Worm (Caenorhabditis elegans): ENCODE results near the gene srj-57.

Gene srj-57

DNA sequence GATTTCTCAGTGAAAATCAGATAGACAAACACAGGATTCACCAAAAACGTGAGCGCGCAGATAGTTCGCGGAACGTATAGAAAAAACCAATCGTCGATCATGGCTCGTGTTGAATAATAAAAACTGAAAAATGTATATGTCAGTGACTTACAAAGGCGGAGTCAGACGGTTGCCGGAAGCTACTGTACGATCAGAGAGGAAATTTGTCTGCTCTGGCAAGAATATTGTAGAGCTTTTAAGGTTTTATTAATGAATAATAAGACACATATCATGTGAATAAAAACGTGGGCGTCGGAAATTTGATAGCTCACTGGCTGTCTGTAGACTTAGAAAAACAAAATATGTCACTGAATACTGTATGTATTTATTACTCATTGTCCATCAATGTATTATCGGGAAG is at the start of gene srj-57:
srj-57 (minus strand) TSS at position 101 of the 400 bp plus-strand sequence.
- no peak for TF ChIP-seq pag-3 (tag; optimal IDR thresholded peaks at IDR 0.05; ENCODE audit: borderline replicate concordance)
- TF ChIP-seq lim-6 (tag; optimal IDR thresholded peaks at IDR 0.05): no peak
- no peak for TF ChIP-seq sox-4 (tag; optimal IDR thresholded peaks at IDR 0.05)
- no peak for TF ChIP-seq pha-4 (tag; optimal IDR thresholded peaks at IDR 0.05)
- TF ChIP-seq pha-2 (tag; optimal IDR thresholded peaks at IDR 0.05): no peak
- TF ChIP-seq unc-86 (tag; optimal IDR thresholded peaks at IDR 0.05): no peak
- TF ChIP-seq tbx-2 (tag; optimal IDR thresholded peaks at IDR 0.05): no peak
- no peak for TF ChIP-seq hlh-13 (GFP tag; optimal IDR thresholded peaks at IDR 0.05)

DNA sequence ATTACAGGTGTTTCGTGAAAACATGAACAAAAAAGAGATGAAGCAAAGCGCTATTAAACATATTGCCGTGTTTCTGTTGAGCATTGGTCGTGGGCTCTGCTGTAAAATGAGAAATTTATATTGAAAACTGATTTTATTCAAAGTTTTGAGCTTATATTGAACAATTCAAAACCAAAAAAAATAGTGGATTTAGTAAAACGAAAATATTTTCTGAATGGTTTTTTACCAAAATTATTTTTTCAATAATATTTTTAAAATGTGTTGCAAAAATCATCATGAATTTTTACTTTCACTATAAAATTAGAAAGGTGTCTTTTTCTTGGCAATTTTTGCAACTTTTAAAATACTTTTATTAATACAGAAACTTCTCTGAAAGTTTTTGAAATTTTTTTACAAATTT is 47.9 kb upstream of the srj-57 start, which contains the start of gene C31B8.7:
C31B8.7 (minus strand) TSS at position 101 of the 400 bp plus-strand sequence.
- TF ChIP-seq F13H6.1 (tag; optimal IDR thresholded peaks at IDR 0.05) (no peak), mec-3 (tag; optimal IDR thresholded peaks at IDR 0.05; ENCODE audit: borderline replicate concordance) (no peak), sdc-2 (tag; optimal IDR thresholded peaks at IDR 0.05) (no peak)

DNA sequence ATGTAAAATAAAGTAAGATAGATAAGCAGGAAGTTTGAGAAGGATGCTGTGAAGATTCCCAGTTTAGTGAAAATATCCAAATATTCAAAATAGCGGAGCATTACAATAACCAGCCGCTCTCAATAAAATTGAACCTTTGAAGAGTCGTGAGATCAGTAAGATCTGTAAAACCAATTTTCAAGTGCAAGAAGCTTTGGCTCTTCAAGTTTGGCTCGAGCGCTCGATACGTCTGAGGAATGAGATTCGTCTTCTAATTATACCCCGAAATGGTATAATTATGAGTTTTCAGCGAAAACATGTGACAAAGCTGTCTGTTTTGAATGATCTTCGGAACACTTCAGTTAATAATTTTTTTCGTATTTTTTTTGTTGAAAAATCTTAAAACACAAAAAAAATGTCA is 44.5 kb upstream of the srj-57 start, which contains the start of gene str-46:
str-46 (minus strand) TSS at position 101 of the 400 bp plus-strand sequence.
- no peak for TF ChIP-seq ceh-9 (tag; optimal IDR thresholded peaks at IDR 0.05)
- no peak for TF ChIP-seq hlh-8 (tag; optimal IDR thresholded peaks at IDR 0.05)
- TF ChIP-seq nfya-1 (tag; optimal IDR thresholded peaks at IDR 0.05): no peak
- TF ChIP-seq tbx-2 (tag; optimal IDR thresholded peaks at IDR 0.05): no peak
- TF ChIP-seq ceh-22 (tag; optimal IDR thresholded peaks at IDR 0.05): no peak
- TF ChIP-seq F13H6.1 (tag; optimal IDR thresholded peaks at IDR 0.05): no peak
- no peak for TF ChIP-seq ama-1 (optimal IDR thresholded peaks at IDR 0.05)
- TF ChIP-seq pha-4 (tag; optimal IDR thresholded peaks at IDR 0.05): no peak

DNA sequence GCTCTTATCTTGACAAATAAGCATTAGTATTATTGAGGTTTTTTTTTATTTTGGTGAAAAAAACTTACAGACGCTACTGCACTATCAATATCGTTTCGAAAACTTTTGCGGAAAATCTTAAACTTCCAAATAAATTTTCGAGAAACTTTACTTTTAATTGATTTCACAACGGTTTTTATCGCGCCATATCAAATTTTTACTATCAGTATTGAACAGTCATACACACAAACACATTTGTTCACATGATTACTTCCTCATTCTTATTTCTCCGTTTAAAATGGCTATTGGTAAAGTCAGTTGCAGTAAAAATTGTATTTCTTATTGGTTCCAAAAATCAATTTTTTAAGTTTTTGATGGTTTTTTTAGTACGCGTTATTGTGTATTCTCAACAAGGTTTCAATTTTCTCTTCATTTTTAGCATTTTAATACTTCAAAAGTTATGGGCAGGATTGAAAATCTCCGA is 40.9 kb upstream of the srj-57 start, which contains the start of gene pals-32:
pals-32 (plus strand) TSS at position 413 of the 463 bp plus-strand sequence.
- TF ChIP-seq ama-1 (optimal IDR thresholded peaks at IDR 0.05): no peak
- TF ChIP-seq hlh-8 (tag; optimal IDR thresholded peaks at IDR 0.05): no peak
- no peak for TF ChIP-seq rnt-1 (tag; optimal IDR thresholded peaks at IDR 0.05)
- no peak for TF ChIP-seq ceh-18 (tag; optimal IDR thresholded peaks at IDR 0.05)
- TF ChIP-seq syd-9 (tag; optimal IDR thresholded peaks at IDR 0.05): no peak
- no peak for TF ChIP-seq F13H6.1 (tag; optimal IDR thresholded peaks at IDR 0.05)
- no peak for TF ChIP-seq ets-4 (tag; optimal IDR thresholded peaks at IDR 0.05)
- TF ChIP-seq hlh-13 (GFP tag; optimal IDR thresholded peaks at IDR 0.05): no peak
- TF ChIP-seq npax-4 (tag; optimal IDR thresholded peaks at IDR 0.05): no peak
- no peak for TF ChIP-seq ceh-22 (tag; optimal IDR thresholded peaks at IDR 0.05)
- no peak for TF ChIP-seq lin-11 (tag; optimal IDR thresholded peaks at IDR 0.05)
- TF ChIP-seq eyg-1 (tag; optimal IDR thresholded peaks at IDR 0.05): no peak
- no peak for TF ChIP-seq ceh-34 (tag; optimal IDR thresholded peaks at IDR 0.05)
- no peak for TF ChIP-seq sox-2 (GFP tag; IDR thresholded peaks at IDR 0.05)
- no peak for TF ChIP-seq pag-3 (tag; optimal IDR thresholded peaks at IDR 0.05; ENCODE audit: borderline replicate concordance)
- no peak for TF ChIP-seq zip-5 (tag; optimal IDR thresholded peaks at IDR 0.05)
- TF ChIP-seq fkh-10 (GFP tag; optimal IDR thresholded peaks at IDR 0.05): no peak
- TF ChIP-seq gmeb-2 (tag; optimal IDR thresholded peaks at IDR 0.05): no peak
- no peak for TF ChIP-seq pqm-1 (tag; optimal IDR thresholded peaks at IDR 0.05)
- TF ChIP-seq nhr-11 (tag; optimal IDR thresholded peaks at IDR 0.05): no peak

DNA sequence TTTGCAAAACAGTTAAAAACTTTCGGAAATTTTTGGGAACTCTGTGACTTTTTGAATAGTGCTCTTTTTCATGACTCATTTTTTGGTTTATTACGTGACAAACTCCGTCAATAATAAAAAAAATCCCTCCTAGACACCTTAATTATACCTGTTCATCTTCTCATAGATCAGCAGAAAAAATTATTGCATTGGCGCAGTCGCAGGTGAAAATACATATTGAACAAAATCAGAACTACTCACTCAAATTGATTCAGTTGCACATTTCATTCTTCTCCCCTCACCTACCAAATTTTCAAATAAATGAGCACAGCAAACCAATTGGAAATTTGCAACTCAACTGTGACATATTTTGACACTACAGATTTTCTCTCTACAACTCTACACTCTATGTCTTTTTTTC is 37.6 kb upstream of the srj-57 start, which contains the start of gene srh-127:
srh-127 (plus strand) TSS at position 301 of the 400 bp plus-strand sequence.
- TF ChIP-seq ceh-34 (tag; optimal IDR thresholded peaks at IDR 0.05) (no peak), ets-4 (tag; optimal IDR thresholded peaks at IDR 0.05) (no peak), pax-1 (tag; optimal IDR thresholded peaks at IDR 0.05) (no peak), nhr-232 (tag; optimal IDR thresholded peaks at IDR 0.05) (no peak), elt-4 (tag; optimal IDR thresholded peaks at IDR 0.05) (no peak), npax-4 (tag; optimal IDR thresholded peaks at IDR 0.05) (no peak), K09A11.1 (tag; optimal IDR thresholded peaks at IDR 0.05; ENCODE audit: insufficient read depth) (no peak), unc-86 (tag; optimal IDR thresholded peaks at IDR 0.05) (no peak), ceh-14 (tag; optimal IDR thresholded peaks at IDR 0.05) (no peak), K02D7.2 (tag; optimal IDR thresholded peaks at IDR 0.05) (no peak), pag-3 (tag; optimal IDR thresholded peaks at IDR 0.05; ENCODE audit: borderline replicate concordance) (no peak), ceh-19 (GFP tag; optimal IDR thresholded peaks at IDR 0.05) (no peak), Y22D7AL.16 (tag; optimal IDR thresholded peaks at IDR 0.05) (no peak), hlh-30 (tag; optimal IDR thresholded peaks at IDR 0.05; ENCODE audit: insufficient read depth) (no peak), pha-2 (tag; optimal IDR thresholded peaks at IDR 0.05) (no peak), ref-2 (tag; optimal IDR thresholded peaks at IDR 0.05) (no peak), hlh-13 (GFP tag; optimal IDR thresholded peaks at IDR 0.05) (no peak)
